Worm (Caenorhabditis elegans): ENCODE measurements around the gene oac-1.
A peak's percentile ranks its signal among the peaks of the same experiment; 100 is the strongest.

oac-1 gene

ce11 chrV:19555350-19555749 lies 419 bp downstream of the oac-1 start:
- no peak for TF ChIP-seq ceh-13 (GFP tag; optimal IDR thresholded peaks at IDR 0.05)
- TF ChIP-seq B0310.2 (tag; optimal IDR thresholded peaks at IDR 0.05): no peak
- no peak for TF ChIP-seq pes-1 (GFP tag; IDR thresholded peaks at IDR 0.05)
- no peak for TF ChIP-seq tra-4 (tag; optimal IDR thresholded peaks at IDR 0.05)
- TF ChIP-seq scrt-1 (GFP tag; IDR thresholded peaks at IDR 0.05): no peak
- TF ChIP-seq flt-1 (GFP tag; IDR thresholded peaks at IDR 0.05): no peak

ce11 chrV:19550294-19550693 lies 5.5 kb downstream of the oac-1 start:
- no peak for TF ChIP-seq ceh-13 (GFP tag; optimal IDR thresholded peaks at IDR 0.05)
- TF ChIP-seq tbx-37 (GFP tag; conservative IDR thresholded peaks at IDR 0.05): no peak
- no peak for TF ChIP-seq B0310.2 (tag; optimal IDR thresholded peaks at IDR 0.05)
- no peak for TF ChIP-seq tra-4 (tag; optimal IDR thresholded peaks at IDR 0.05)
- no peak for TF ChIP-seq ama-1 (optimal IDR thresholded peaks at IDR 0.05)
- TF ChIP-seq scrt-1 (GFP tag; IDR thresholded peaks at IDR 0.05): no peak
- no peak for TF ChIP-seq hmbx-1 (tag; optimal IDR thresholded peaks at IDR 0.05)
- TF ChIP-seq hmg-4 (GFP tag; optimal IDR thresholded peaks at IDR 0.05): no peak
- TF ChIP-seq hnd-1 (tag; optimal IDR thresholded peaks at IDR 0.05): no peak

- TF ChIP-seq tra-4 (tag; optimal IDR thresholded peaks at IDR 0.05) (no peak), hnd-1 (tag; optimal IDR thresholded peaks at IDR 0.05) (no peak), tbx-11 (GFP tag; IDR thresholded peaks at IDR 0.05) (no peak)
Observed at ce11 chrV:19549689-19550088, 6.1 kb downstream of the oac-1 start, which contains the start of gene Y43F8B.20. Gene Y43F8B.20 (minus strand): TSS chrV:19549789.

ce11 chrV:19546673-19547072 lies 9.1 kb downstream of the oac-1 start:
- TF ChIP-seq tbx-37 (GFP tag; conservative IDR thresholded peaks at IDR 0.05) (no peak), hmg-4 (GFP tag; optimal IDR thresholded peaks at IDR 0.05) (no peak), aly-1 (tag; optimal IDR thresholded peaks at IDR 0.05) (no peak), B0310.2 (tag; optimal IDR thresholded peaks at IDR 0.05) (no peak), scrt-1 (GFP tag; IDR thresholded peaks at IDR 0.05) (no peak), hmbx-1 (tag; optimal IDR thresholded peaks at IDR 0.05) (no peak), ceh-13 (GFP tag; optimal IDR thresholded peaks at IDR 0.05) (no peak), ets-7 (tag; optimal IDR thresholded peaks at IDR 0.05) (no peak)

ce11 chrV:19546100-19546499 lies 9.7 kb downstream of the oac-1 start, which contains the start of gene Y43F8B.1:
Gene Y43F8B.1 (minus strand): TSS chrV:19546200.
- no peak for TF ChIP-seq aly-1 (tag; optimal IDR thresholded peaks at IDR 0.05)
- TF ChIP-seq ceh-36 (tag; optimal IDR thresholded peaks at IDR 0.05): no peak
- no peak for TF ChIP-seq ama-1 (optimal IDR thresholded peaks at IDR 0.05)
- TF ChIP-seq sea-1 (GFP tag; conservative IDR thresholded peaks at IDR 0.05): no peak
- TF ChIP-seq tbx-37 (GFP tag; conservative IDR thresholded peaks at IDR 0.05): no peak

ce11 chrV:19545026-19545425 lies 10.7 kb downstream of the oac-1 start:
- TF ChIP-seq F13C5.2 (tag; optimal IDR thresholded peaks at IDR 0.05) (no peak), B0310.2 (tag; optimal IDR thresholded peaks at IDR 0.05) (no peak), hnd-1 (tag; optimal IDR thresholded peaks at IDR 0.05) (no peak), sea-1 (GFP tag; conservative IDR thresholded peaks at IDR 0.05) (no peak), flt-1 (GFP tag; IDR thresholded peaks at IDR 0.05) (no peak), aly-1 (tag; optimal IDR thresholded peaks at IDR 0.05) (no peak), tra-4 (tag; optimal IDR thresholded peaks at IDR 0.05) (no peak), ceh-36 (tag; optimal IDR thresholded peaks at IDR 0.05) (no peak), ceh-13 (GFP tag; optimal IDR thresholded peaks at IDR 0.05) (no peak), pes-1 (GFP tag; IDR thresholded peaks at IDR 0.05) (no peak), hmbx-1 (tag; optimal IDR thresholded peaks at IDR 0.05) (no peak), tbx-37 (GFP tag; conservative IDR thresholded peaks at IDR 0.05) (no peak), ets-7 (tag; optimal IDR thresholded peaks at IDR 0.05) (no peak), hmg-4 (GFP tag; optimal IDR thresholded peaks at IDR 0.05) (no peak), ama-1 (optimal IDR thresholded peaks at IDR 0.05) (no peak), scrt-1 (GFP tag; IDR thresholded peaks at IDR 0.05) (no peak)

ce11 chrV:19543509-19543908 lies 12.3 kb downstream of the oac-1 start:
- TF ChIP-seq ama-1 (optimal IDR thresholded peaks at IDR 0.05) (no peak), tbx-11 (GFP tag; IDR thresholded peaks at IDR 0.05) (no peak), pes-1 (GFP tag; IDR thresholded peaks at IDR 0.05) (no peak), hmg-4 (GFP tag; optimal IDR thresholded peaks at IDR 0.05) (no peak), ceh-36 (tag; optimal IDR thresholded peaks at IDR 0.05) (peak; percentile 72)

- no peak for TF ChIP-seq hmg-4 (GFP tag; optimal IDR thresholded peaks at IDR 0.05)
- no peak for TF ChIP-seq ama-1 (optimal IDR thresholded peaks at IDR 0.05)
- TF ChIP-seq aly-1 (tag; optimal IDR thresholded peaks at IDR 0.05): no peak
- no peak for TF ChIP-seq flt-1 (GFP tag; IDR thresholded peaks at IDR 0.05)
- TF ChIP-seq ceh-13 (GFP tag; optimal IDR thresholded peaks at IDR 0.05): no peak
- no peak for TF ChIP-seq ets-7 (tag; optimal IDR thresholded peaks at IDR 0.05)
- TF ChIP-seq B0310.2 (tag; optimal IDR thresholded peaks at IDR 0.05): no peak
- no peak for TF ChIP-seq F13C5.2 (tag; optimal IDR thresholded peaks at IDR 0.05)
- TF ChIP-seq hnd-1 (tag; optimal IDR thresholded peaks at IDR 0.05): no peak
- TF ChIP-seq tbx-11 (GFP tag; IDR thresholded peaks at IDR 0.05): no peak
Observed at ce11 chrV:19540916-19541315, 14.9 kb downstream of the oac-1 start.

ce11 chrV:19533480-19533879 lies 22.3 kb downstream of the oac-1 start:
- TF ChIP-seq ama-1 (optimal IDR thresholded peaks at IDR 0.05): no peak
- TF ChIP-seq flt-1 (GFP tag; IDR thresholded peaks at IDR 0.05): no peak
- TF ChIP-seq tbx-11 (GFP tag; IDR thresholded peaks at IDR 0.05): no peak
- TF ChIP-seq scrt-1 (GFP tag; IDR thresholded peaks at IDR 0.05): no peak
- TF ChIP-seq ets-7 (tag; optimal IDR thresholded peaks at IDR 0.05): no peak
- TF ChIP-seq ceh-36 (tag; optimal IDR thresholded peaks at IDR 0.05): no peak
- no peak for TF ChIP-seq F13C5.2 (tag; optimal IDR thresholded peaks at IDR 0.05)
- TF ChIP-seq aly-1 (tag; optimal IDR thresholded peaks at IDR 0.05): no peak
- TF ChIP-seq tra-4 (tag; optimal IDR thresholded peaks at IDR 0.05): no peak
